Worm (Caenorhabditis elegans): ENCODE measurements around the gene C34D10.1.

Gene C34D10.1

DNA sequence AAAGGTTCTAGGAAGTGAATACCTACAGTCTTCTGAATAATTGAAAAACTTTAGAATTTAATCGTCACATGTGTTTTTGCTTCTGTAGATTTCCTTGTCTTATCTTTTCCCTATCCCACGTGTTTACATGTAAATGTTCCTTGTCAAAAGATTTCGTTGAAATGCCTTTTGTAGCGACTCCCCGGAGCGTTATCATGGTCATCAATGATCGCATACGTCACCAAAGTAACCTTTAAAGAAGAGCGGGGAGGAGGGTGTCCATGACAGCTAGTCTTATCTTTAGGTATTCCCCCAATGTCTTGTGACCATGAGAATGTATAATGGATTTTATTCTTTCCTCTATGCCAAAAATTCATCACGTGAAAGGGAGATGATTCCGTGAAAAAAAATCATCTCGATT, 42.4 kb upstream of the C34D10.1 start (continued):
- peak; percentile 65; the same call in 1 of the 2 replicates for TF ChIP-seq php-3 (GFP tag; IDR thresholded peaks at IDR 0.05)
- peak; percentile 3 for TF ChIP-seq pqm-1 (tag; optimal IDR thresholded peaks at IDR 0.05)
- peak; percentile 59 for TF ChIP-seq mep-1 (tag; optimal IDR thresholded peaks at IDR 0.05)
- TF ChIP-seq nhr-28 (tag; optimal IDR thresholded peaks at IDR 0.05), result peak; percentile 63
- 0 out of 2 replicates have a peak, but pooled peaks have one; percentile 27 for TF ChIP-seq mdt-29 (GFP tag; IDR thresholded peaks at IDR 0.05)
- TF ChIP-seq mes-2 (tag; optimal IDR thresholded peaks at IDR 0.05; ENCODE audit: poor library complexity, severe bottlenecking), result peak; percentile 21
- no peak for TF ChIP-seq vab-7 (GFP tag; IDR thresholded peaks at IDR 0.05)
- TF ChIP-seq mxl-3 (GFP tag; optimal IDR thresholded peaks at IDR 0.05), result peak; percentile 58
- TF ChIP-seq lin-15B (tag; optimal IDR thresholded peaks at IDR 0.05), result no peak
- peak in 1 of 2 experiments; percentile 1 for TF ChIP-seq hif-1 (tag; optimal IDR thresholded peaks at IDR 0.05)
- TF ChIP-seq unc-130 (GFP tag; optimal IDR thresholded peaks at IDR 0.05), result no peak
- peak; percentile 53 for TF ChIP-seq gei-8 (GFP tag; optimal IDR thresholded peaks at IDR 0.05)
- peak; percentile 77 for TF ChIP-seq dmd-6 (GFP tag; IDR thresholded peaks at IDR 0.05)
- no peak for TF ChIP-seq lin-38 (GFP tag; IDR thresholded peaks at IDR 0.05)
- TF ChIP-seq zfp-3 (GFP tag; conservative IDR thresholded peaks at IDR 0.05), result 0 out of 2 replicates have a peak, but pooled peaks have one; percentile 12
- peak in 1 of 2 experiments; percentile 58 for TF ChIP-seq daf-16 (GFP tag; optimal IDR thresholded peaks at IDR 0.05)
- TF ChIP-seq daf-16 (tag; optimal IDR thresholded peaks at IDR 0.05), result peak; percentile 89
- no peak for TF ChIP-seq attf-4 (tag; optimal IDR thresholded peaks at IDR 0.05)
- TF ChIP-seq snpc-1.2 (GFP tag; IDR thresholded peaks at IDR 0.05), result no peak
- TF ChIP-seq aha-1 (tag), result peak; percentile 90
- peak; percentile 82 for TF ChIP-seq mxl-2 (GFP tag; conservative IDR thresholded peaks at IDR 0.05)
- TF ChIP-seq snpc-4 (tag; optimal IDR thresholded peaks at IDR 0.05), result no peak
- no peak for TF ChIP-seq D1046.2 (GFP tag; IDR thresholded peaks at IDR 0.05)
- no peak for TF ChIP-seq lim-7 (GFP tag; IDR thresholded peaks at IDR 0.05)
- TF ChIP-seq ceh-20 (GFP tag; IDR thresholded peaks at IDR 0.05), result no peak
- TF ChIP-seq saeg-2 (GFP tag; IDR thresholded peaks at IDR 0.05), result peak; percentile 71; the same call in 1 of the 2 replicates
- no peak for TF ChIP-seq Y75B8A.6 (GFP tag; IDR thresholded peaks at IDR 0.05)
- TF ChIP-seq ama-1 (optimal IDR thresholded peaks at IDR 0.05), result no peak
- peak in 1 of 2 experiments; percentile 100 for TF ChIP-seq unc-62 (GFP tag; optimal IDR thresholded peaks at IDR 0.05 in 1 of 2)
- no peak for TF ChIP-seq unc-62 (tag; optimal IDR thresholded peaks at IDR 0.05)
- TF ChIP-seq ZK337.2 (GFP tag; IDR thresholded peaks at IDR 0.05), result no peak
- TF ChIP-seq F49E8.2 (tag; optimal IDR thresholded peaks at IDR 0.05; ENCODE audit: borderline replicate concordance), result no peak
- no peak for TF ChIP-seq dpl-1 (GFP tag; optimal IDR thresholded peaks at IDR 0.05)
- no peak for TF ChIP-seq F10B5.3 (tag; optimal IDR thresholded peaks at IDR 0.05)
- no peak for TF ChIP-seq ztf-7 (tag; optimal IDR thresholded peaks at IDR 0.05)
- no peak for TF ChIP-seq R02D3.7 (tag; optimal IDR thresholded peaks at IDR 0.05)
- peak; percentile 87 for TF ChIP-seq nhr-102 (tag; optimal IDR thresholded peaks at IDR 0.05)
- no peak for TF ChIP-seq duxl-1 (tag; optimal IDR thresholded peaks at IDR 0.05; ENCODE audit: poor library complexity)
- TF ChIP-seq zip-2 (tag; optimal IDR thresholded peaks at IDR 0.05), result no peak
- TF ChIP-seq dve-1 (tag; optimal IDR thresholded peaks at IDR 0.05; ENCODE audit: insufficient read depth), result peak; percentile 95
- TF ChIP-seq lin-1 (GFP tag; IDR thresholded peaks at IDR 0.05), result peak; percentile 59; the same call in 1 of the 2 replicates
- no peak for TF ChIP-seq F44E2.7 (GFP tag; IDR thresholded peaks at IDR 0.05)
- TF ChIP-seq T26A8.4 (GFP tag; IDR thresholded peaks at IDR 0.05), result peak; percentile 59; the same call in 1 of the 2 replicates
- 0 out of 2 replicates have a peak, but pooled peaks have one; percentile 35 for TF ChIP-seq nhr-41 (GFP tag; IDR thresholded peaks at IDR 0.05)
